Worm (Caenorhabditis elegans): ENCODE results near the gene flr-1.

- TF ChIP-seq sem-2 (GFP tag; optimal IDR thresholded peaks at IDR 0.05) (no peak), mls-2 (tag; optimal IDR thresholded peaks at IDR 0.05) (no peak), nhr-237 (tag; optimal IDR thresholded peaks at IDR 0.05) (no peak), cnd-1 (tag; optimal IDR thresholded peaks at IDR 0.05) (no peak), unc-62 (GFP tag; optimal IDR thresholded peaks at IDR 0.05) (no peak), ceh-43 (GFP tag; optimal IDR thresholded peaks at IDR 0.05) (no peak), unc-120 (tag; optimal IDR thresholded peaks at IDR 0.05; ENCODE audit: poor library complexity, severe bottlenecking) (no peak)
These were observed 43.6 kb upstream of the flr-1 start for ce11 chrX:13499923-13500322.
